Fruit fly (Drosophila melanogaster): Measurements from ENCODE around the gene CG32639.
A peak's percentile ranks its signal among the peaks of the same experiment; 100 is the strongest.

CG32639 gene

dm6 chrX:13233811-13234737, 2.3 kb downstream of the CG32639 start:
- peak; percentile 56; the same call in 1 of the 2 replicates for TF ChIP-seq Gug (GFP tag; IDR thresholded peaks at IDR 0.05)
- TF ChIP-seq fkh (GFP tag; optimal IDR thresholded peaks at IDR 0.05): peak; percentile 42
- peak; percentile 76 for TF ChIP-seq spab (GFP tag; optimal IDR thresholded peaks at IDR 0.05)
- peak; percentile 74 for TF ChIP-seq lz (GFP tag; optimal IDR thresholded peaks at IDR 0.05)
- TF ChIP-seq cyc (GFP tag; optimal IDR thresholded peaks at IDR 0.05): peak; percentile 81
- peak; percentile 75 for TF ChIP-seq achi (GFP tag; optimal IDR thresholded peaks at IDR 0.05)
- TF ChIP-seq Hr38 (GFP tag; optimal IDR thresholded peaks at IDR 0.05): no peak
- peak; percentile 62 for TF ChIP-seq Smox (GFP tag; optimal IDR thresholded peaks at IDR 0.05)
- TF ChIP-seq Met (GFP tag; optimal IDR thresholded peaks at IDR 0.05): peak; percentile 76
- peak; percentile 49 for TF ChIP-seq CG4318 (GFP tag; optimal IDR thresholded peaks at IDR 0.05)
- TF ChIP-seq OdsH (GFP tag; optimal IDR thresholded peaks at IDR 0.05): peak; percentile 76
- TF ChIP-seq CG10631 (GFP tag; optimal IDR thresholded peaks at IDR 0.05): peak; percentile 77
- peak; percentile 54 for TF ChIP-seq net (GFP tag; optimal IDR thresholded peaks at IDR 0.05)
- TF ChIP-seq CG32006 (GFP tag; optimal IDR thresholded peaks at IDR 0.05): peak; percentile 63
- TF ChIP-seq fd59A (GFP tag; optimal IDR thresholded peaks at IDR 0.05): peak; percentile 77
- peak; percentile 80 for TF ChIP-seq CG10669 (GFP tag; optimal IDR thresholded peaks at IDR 0.05)
- peak; percentile 72 for TF ChIP-seq eg (GFP tag; IDR thresholded peaks at IDR 0.05)
- TF ChIP-seq CG31627 (GFP tag; optimal IDR thresholded peaks at IDR 0.05): peak; percentile 67
- peak; percentile 30 for TF ChIP-seq CG6276 (GFP tag; optimal IDR thresholded peaks at IDR 0.05)
- no peak for TF ChIP-seq fd85E (GFP tag; optimal IDR thresholded peaks at IDR 0.05)
- TF ChIP-seq salr (GFP tag; optimal IDR thresholded peaks at IDR 0.05): peak; percentile 39 to 61
- TF ChIP-seq Sox15 (GFP tag; optimal IDR thresholded peaks at IDR 0.05): peak; percentile 60
- TF ChIP-seq Hr39 (GFP tag; optimal IDR thresholded peaks at IDR 0.05): peak; percentile 71
- peak; percentile 74 for TF ChIP-seq CG11762 (GFP tag; optimal IDR thresholded peaks at IDR 0.05; ENCODE audit: insufficient read depth)
- peak; percentile 53 for TF ChIP-seq Blimp-1 (GFP tag; optimal IDR thresholded peaks at IDR 0.05)
- TF ChIP-seq CG1621 (tag; optimal IDR thresholded peaks at IDR 0.05): peak; percentile 69
- TF ChIP-seq topi (GFP tag; optimal IDR thresholded peaks at IDR 0.05): peak; percentile 78
- peak; percentile 88 for TF ChIP-seq CG3032 (tag; optimal IDR thresholded peaks at IDR 0.05)
- peak; percentile 68 for TF ChIP-seq CG34406 (GFP tag; optimal IDR thresholded peaks at IDR 0.05)
- peak; percentile 91 for TF ChIP-seq CG6163 (GFP tag; IDR thresholded peaks at IDR 0.05)
- peak; percentile 47 for TF ChIP-seq CG11902 (GFP tag; optimal IDR thresholded peaks at IDR 0.05)
- no peak for TF ChIP-seq dac (GFP tag; optimal IDR thresholded peaks at IDR 0.05)
- TF ChIP-seq acj6 (GFP tag; optimal IDR thresholded peaks at IDR 0.05): peak; percentile 86
- TF ChIP-seq Eip78C (GFP tag): peak; percentile 96
- TF ChIP-seq vri (GFP tag; optimal IDR thresholded peaks at IDR 0.05): peak; percentile 73
- TF ChIP-seq CG6854 (GFP tag; optimal IDR thresholded peaks at IDR 0.05): no peak
- TF ChIP-seq Sox102F (GFP tag; optimal IDR thresholded peaks at IDR 0.05): peak; percentile 51
- TF ChIP-seq CG16779 (tag; optimal IDR thresholded peaks at IDR 0.05): peak; percentile 68
- TF ChIP-seq esn (GFP tag; optimal IDR thresholded peaks at IDR 0.05): peak; percentile 74
- TF ChIP-seq CG11294 (GFP tag; IDR thresholded peaks at IDR 0.05): no peak
- peak; percentile 90 for TF ChIP-seq svp (GFP tag)
- TF ChIP-seq CG3919 (GFP tag; optimal IDR thresholded peaks at IDR 0.05): peak; percentile 80
- peak; percentile 62 for TF ChIP-seq CG6792 (GFP tag; optimal IDR thresholded peaks at IDR 0.05)
- peak; percentile 79 for TF ChIP-seq pdm3 (GFP tag; optimal IDR thresholded peaks at IDR 0.05)
- TF ChIP-seq CG9139 (GFP tag; optimal IDR thresholded peaks at IDR 0.05): peak; percentile 88
- peak; percentile 71 for TF ChIP-seq CG7368 (GFP tag; optimal IDR thresholded peaks at IDR 0.05)
- TF ChIP-seq Eip93F (GFP tag; optimal IDR thresholded peaks at IDR 0.05): peak; percentile 39
- peak; percentile 45 for TF ChIP-seq Hr4 (GFP tag; optimal IDR thresholded peaks at IDR 0.05)
- TF ChIP-seq Lpt (GFP tag; optimal IDR thresholded peaks at IDR 0.05): peak; percentile 62
- peak; percentile 88 for TF ChIP-seq Ets96B (tag; optimal IDR thresholded peaks at IDR 0.05)
